Worm (Caenorhabditis elegans): ENCODE results near the gene K03D3.5.

The K03D3.5 gene

ce11 chrIV:16293889-16294288 lies 26.4 kb downstream of the K03D3.5 start:
- TF ChIP-seq elt-2 (tag; optimal IDR thresholded peaks at IDR 0.05): peak; percentile 34
- TF ChIP-seq ets-5 (GFP tag; IDR thresholded peaks at IDR 0.05): no peak
- TF ChIP-seq nhr-71 (tag; optimal IDR thresholded peaks at IDR 0.05): no peak
- TF ChIP-seq lir-3 (tag; optimal IDR thresholded peaks at IDR 0.05; ENCODE audit: poor library complexity): no peak
- TF ChIP-seq nhr-85 (tag): no peak
- TF ChIP-seq unc-130 (tag; optimal IDR thresholded peaks at IDR 0.05): no peak
- TF ChIP-seq egl-13 (tag; optimal IDR thresholded peaks at IDR 0.05): no peak
- TF ChIP-seq ces-1 (GFP tag; optimal IDR thresholded peaks at IDR 0.05): no peak
- no peak for TF ChIP-seq sup-37 (GFP tag; optimal IDR thresholded peaks at IDR 0.05)
- no peak for TF ChIP-seq lsy-2 (tag; optimal IDR thresholded peaks at IDR 0.05)
- TF ChIP-seq efl-1 (optimal IDR thresholded peaks at IDR 0.05): no peak
- peak in 1 of 2 experiments; percentile 18 for TF ChIP-seq efl-1 (GFP tag; optimal IDR thresholded peaks at IDR 0.05 in 1 of 2)
- no peak for TF ChIP-seq unc-86 (tag; optimal IDR thresholded peaks at IDR 0.05)
- no peak for TF ChIP-seq nhr-19 (GFP tag; conservative IDR thresholded peaks at IDR 0.05)
- TF ChIP-seq nhr-77 (tag; optimal IDR thresholded peaks at IDR 0.05): no peak

ce11 chrIV:16290745-16291144 lies 29.6 kb downstream of the K03D3.5 start, which contains the start of gene srz-75:
Gene srz-75 (minus strand): TSS chrIV:16290845.
- TF ChIP-seq hpl-2 (GFP tag; optimal IDR thresholded peaks at IDR 0.05): no peak
- TF ChIP-seq lin-13 (GFP tag; optimal IDR thresholded peaks at IDR 0.05): no peak
- TF ChIP-seq ces-1 (GFP tag; optimal IDR thresholded peaks at IDR 0.05): no peak
- TF ChIP-seq lin-35 (GFP tag; optimal IDR thresholded peaks at IDR 0.05): no peak
- no peak for TF ChIP-seq skn-1 (tag; optimal IDR thresholded peaks at IDR 0.05)
- no peak for TF ChIP-seq xbp-1 (tag; optimal IDR thresholded peaks at IDR 0.05)
- no peak for TF ChIP-seq fkh-10 (GFP tag; optimal IDR thresholded peaks at IDR 0.05)
- no peak for TF ChIP-seq nhr-28 (tag; optimal IDR thresholded peaks at IDR 0.05)
- TF ChIP-seq vab-15 (tag; optimal IDR thresholded peaks at IDR 0.05): no peak
- TF ChIP-seq elt-3 (tag; optimal IDR thresholded peaks at IDR 0.05): no peak
- TF ChIP-seq nhr-77 (tag; optimal IDR thresholded peaks at IDR 0.05): no peak
- no peak for TF ChIP-seq efl-3 (GFP tag; optimal IDR thresholded peaks at IDR 0.05)
- no peak for TF ChIP-seq pqm-1 (tag; optimal IDR thresholded peaks at IDR 0.05)

ce11 chrIV:16280614-16281013 lies 39.7 kb downstream of the K03D3.5 start, which contains the start of gene clec-191:
Gene clec-191 (minus strand): TSS chrIV:16280714.
- no peak for TF ChIP-seq fkh-4 (tag; optimal IDR thresholded peaks at IDR 0.05; ENCODE audit: borderline replicate concordance)
- TF ChIP-seq rnt-1 (tag; optimal IDR thresholded peaks at IDR 0.05): no peak
- no peak for TF ChIP-seq hpl-2 (GFP tag; optimal IDR thresholded peaks at IDR 0.05)
- TF ChIP-seq isw-1 (GFP tag; IDR thresholded peaks at IDR 0.05): no peak
- no peak for TF ChIP-seq unc-86 (tag; optimal IDR thresholded peaks at IDR 0.05)
- TF ChIP-seq skn-1 (tag; optimal IDR thresholded peaks at IDR 0.05): no peak
- TF ChIP-seq alr-1 (tag; optimal IDR thresholded peaks at IDR 0.05; ENCODE audit: borderline replicate concordance): no peak

- TF ChIP-seq unc-98 (GFP tag; IDR thresholded peaks at IDR 0.05) (no peak), fkh-4 (tag; optimal IDR thresholded peaks at IDR 0.05; ENCODE audit: borderline replicate concordance) (no peak), efl-3 (GFP tag; optimal IDR thresholded peaks at IDR 0.05) (no peak), sup-37 (GFP tag; optimal IDR thresholded peaks at IDR 0.05) (no peak)
Measured at ce11 chrIV:16277902-16278301, 42.4 kb downstream of the K03D3.5 start, which contains the start of gene ccch-2. Gene ccch-2 (plus strand): TSS chrIV:16278202.

- TF ChIP-seq C16A3.4 (tag; optimal IDR thresholded peaks at IDR 0.05) (no peak), ets-5 (GFP tag; IDR thresholded peaks at IDR 0.05) (no peak), nhr-84 (tag; optimal IDR thresholded peaks at IDR 0.05) (no peak), sox-4 (tag; optimal IDR thresholded peaks at IDR 0.05) (no peak), hlh-4 (tag; optimal IDR thresholded peaks at IDR 0.05) (no peak), ztf-11 (tag; optimal IDR thresholded peaks at IDR 0.05) (no peak), mab-9 (GFP tag; IDR thresholded peaks at IDR 0.05) (no peak), unc-30 (tag; optimal IDR thresholded peaks at IDR 0.05) (no peak), xbp-1 (tag; optimal IDR thresholded peaks at IDR 0.05) (no peak)
Measured at ce11 chrIV:16277291-16277690, 43.0 kb downstream of the K03D3.5 start, which contains the start of gene F38C2.7. Gene F38C2.7 (minus strand): TSS chrIV:16277391.

Data from whole organism, L1 larva.